Worm (Caenorhabditis elegans): Measurements from ENCODE around the gene cnc-3.

- TF ChIP-seq ces-1 (GFP tag; optimal IDR thresholded peaks at IDR 0.05) (no peak), elt-1 (tag; optimal IDR thresholded peaks at IDR 0.05; ENCODE audit: borderline replicate concordance, insufficient read depth) (no peak), mep-1 (tag; optimal IDR thresholded peaks at IDR 0.05) (no peak), ztf-11 (tag; optimal IDR thresholded peaks at IDR 0.05) (no peak), nhr-76 (tag; optimal IDR thresholded peaks at IDR 0.05) (no peak), pha-4 (tag; optimal IDR thresholded peaks at IDR 0.05) (no peak), nhr-237 (tag; optimal IDR thresholded peaks at IDR 0.05) (no peak), nhr-12 (tag; optimal IDR thresholded peaks at IDR 0.05) (no peak), lin-13 (tag; optimal IDR thresholded peaks at IDR 0.05) (no peak), nhr-28 (tag; optimal IDR thresholded peaks at IDR 0.05) (no peak), blmp-1 (tag; optimal IDR thresholded peaks at IDR 0.05) (no peak)
These were observed 24.5 kb upstream of the cnc-3 start for ce11 chrV:1423338-1423737.
